Fruit fly (Drosophila melanogaster): ENCODE measurements around the gene Cdc14.

DNA sequence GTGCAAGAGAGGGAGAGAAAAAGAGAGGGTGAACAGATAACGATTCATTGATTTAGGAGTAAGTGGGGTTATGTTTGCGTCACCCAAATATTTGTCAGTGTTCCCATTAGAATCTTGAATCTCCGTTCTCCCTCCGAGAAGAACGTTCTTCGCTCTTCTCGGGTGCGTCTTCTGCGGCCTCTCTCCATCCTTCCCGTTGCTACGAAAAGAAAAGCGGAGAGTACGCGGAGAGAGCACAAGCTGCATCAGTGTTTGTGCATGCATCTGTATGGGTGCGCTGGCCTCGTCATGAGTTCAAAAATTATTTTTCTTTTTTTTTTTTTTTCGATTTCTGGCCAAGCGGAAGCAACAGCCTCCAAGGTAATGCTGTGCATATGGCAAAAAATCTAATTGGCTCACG is 18.4 kb upstream of the Cdc14 start:
- TF ChIP-seq Sin3A (optimal IDR thresholded peaks at IDR 0.05), result no peak
- no peak for TF ChIP-seq h (optimal IDR thresholded peaks at IDR 0.05)
- no peak for TF ChIP-seq psq (optimal IDR thresholded peaks at IDR 0.05)
- TF ChIP-seq insv (optimal IDR thresholded peaks at IDR 0.05), result no peak
